Worm (Caenorhabditis elegans) whole organism, L1 larva: Measurements from ENCODE around the gene set-19.
A peak's percentile ranks its signal among the peaks of the same experiment; 100 is the strongest.

ENCODE experiments used
- C04F5.9 ChIP-seq: sonication (generic microtip); optimal IDR thresholded peaks from 2 replicates; lab custom pipeline; 2016; ENCODE audit warnings: missing genetic modification characterization, missing compliant biosample characterization
- C34B4.2 ChIP-seq: sonication (generic microtip); optimal IDR thresholded peaks from 2 replicates; lab custom pipeline; 2017; ENCODE audit warnings: mild to moderate bottlenecking, missing genetic modification characterization, missing compliant biosample characterization
- F16B12.6 ChIP-seq: fragments of 150-350 bp; optimal IDR thresholded peaks from 2 replicates; lab custom pipeline; 2014; ENCODE audit warnings: missing biosample characterization, missing genetic modification characterization
- aha-1 ChIP-seq: fragments of 150-350 bp; optimal IDR thresholded peaks from 2 replicates; lab custom pipeline; 2014; ENCODE audit warnings: missing biosample characterization, missing genetic modification characterization
- alr-1 ChIP-seq: fragments of 200-800 bp; sonication (Bioruptor generic); optimal IDR thresholded peaks from 2 replicates; lab custom pipeline; 2018; ENCODE audit warnings: borderline replicate concordance, mild to moderate bottlenecking, missing genetic modification characterization, missing compliant biosample characterization
- aly-2 ChIP-seq: fragments of 150-350 bp; optimal IDR thresholded peaks from 2 replicates; lab custom pipeline; 2014; ENCODE audit warnings: missing biosample characterization, missing genetic modification characterization
- blmp-1 ChIP-seq: fragments of 150-350 bp; optimal IDR thresholded peaks from 2 replicates; lab custom pipeline; 2014; ENCODE audit warnings: missing biosample characterization, missing genetic modification characterization
- ceh-82 ChIP-seq, 3 experiments: fragments of 150-350 bp in 1 of 3; sonication (generic microtip) in 2 of 3; optimal IDR thresholded peaks; 2 replicates each; lab custom pipeline; 2014 to 2017; ENCODE audit warnings: missing biosample characterization in 3 of 3, missing genetic modification characterization in 3 of 3
- ceh-88 ChIP-seq: fragments of 200-800 bp; sonication (Bioruptor generic); IDR thresholded peaks from 2 replicates; pipeline ENCODE4 v1.3.6; 2022; ENCODE audit warnings: missing genetic modification characterization, missing compliant biosample characterization
- ceh-90 ChIP-seq: sonication (generic microtip); optimal IDR thresholded peaks from 2 replicates; lab custom pipeline; 2016; ENCODE audit warnings: missing genetic modification characterization, missing compliant biosample characterization
- dsc-1 ChIP-seq: sonication (generic microtip); optimal IDR thresholded peaks from 2 replicates; lab custom pipeline; 2016; ENCODE audit warnings: mild to moderate bottlenecking, missing genetic modification characterization, missing compliant biosample characterization
- elt-2 ChIP-seq: sonication (generic microtip); optimal IDR thresholded peaks from 2 replicates; lab custom pipeline; 2016; ENCODE audit warnings: missing genetic modification characterization, mild to moderate bottlenecking, inconsistent platforms, missing compliant biosample characterization, missing genetic modification reagents
- elt-3 ChIP-seq, 6 experiments: fragments of 150-350 bp in 1 of 6; sonication (generic microtip); optimal IDR thresholded peaks; 2 replicates each; lab custom pipeline; 2017 to 2018; ENCODE audit warnings: missing biosample characterization in 6 of 6, missing genetic modification characterization in 6 of 6, inconsistent platforms in 1 of 6
- fkh-10 ChIP-seq: sonication (generic microtip); optimal IDR thresholded peaks from 2 replicates; lab custom pipeline; 2017; ENCODE audit warnings: missing biosample characterization, missing genetic modification reagents, missing genetic modification characterization
- fkh-8 ChIP-seq: sonication (generic microtip); optimal IDR thresholded peaks from 2 replicates; lab custom pipeline; 2016; ENCODE audit warnings: mild to moderate bottlenecking, missing genetic modification characterization, missing compliant biosample characterization
- hlh-17 ChIP-seq: fragments of 200-800 bp; sonication (Bioruptor generic); optimal IDR thresholded peaks from 2 replicates; lab custom pipeline; 2018; ENCODE audit warnings: missing genetic modification characterization, mild to moderate bottlenecking, missing compliant biosample characterization, moderate library complexity, borderline replicate concordance
- irx-1 ChIP-seq: sonication (generic microtip); optimal IDR thresholded peaks from 2 replicates; lab custom pipeline; 2016; ENCODE audit warnings: missing genetic modification characterization, missing compliant biosample characterization
- jun-1 ChIP-seq: fragments of 150-350 bp; optimal IDR thresholded peaks from 2 replicates; lab custom pipeline; 2014; ENCODE audit warnings: missing biosample characterization, missing genetic modification reagents, missing genetic modification characterization
- lin-13 ChIP-seq: fragments of 150-350 bp; optimal IDR thresholded peaks from 2 replicates; lab custom pipeline; 2014; ENCODE audit warnings: missing biosample characterization, missing genetic modification reagents, missing genetic modification characterization
- lin-15B ChIP-seq: fragments of 150-350 bp; sonication (generic microtip); optimal IDR thresholded peaks from 3 replicates; lab custom pipeline; 2014; ENCODE audit warnings: missing biosample characterization, missing genetic modification characterization
- lin-35 ChIP-seq, 2 experiments: fragments of 150-350 bp; optimal IDR thresholded peaks; 2 replicates each; lab custom pipeline; 2014; ENCODE audit warnings: missing biosample characterization in 2 of 2, missing genetic modification characterization in 2 of 2, missing genetic modification reagents in 2 of 2
- lir-3 ChIP-seq: sonication (generic microtip); optimal IDR thresholded peaks from 2 replicates; lab custom pipeline; 2016; ENCODE audit warnings: mild to moderate bottlenecking, missing genetic modification characterization, moderate library complexity, missing compliant biosample characterization; ENCODE audit not compliant: poor library complexity
- mab-9 ChIP-seq: fragments of 200-800 bp; sonication (Bioruptor generic); IDR thresholded peaks from 2 replicates; pipeline ENCODE4 v1.3.6; 2022; ENCODE audit warnings: missing genetic modification reagents, missing genetic modification characterization, missing compliant biosample characterization
- mdl-1 ChIP-seq, 2 experiments: fragments of 150-350 bp; optimal IDR thresholded peaks; 2 replicates each; lab custom pipeline; 2014 to 2017; ENCODE audit warnings: missing biosample characterization in 2 of 2, missing genetic modification characterization in 2 of 2, inconsistent platforms in 1 of 2
- mep-1 ChIP-seq: fragments of 150-350 bp; optimal IDR thresholded peaks from 2 replicates; lab custom pipeline; 2014; ENCODE audit warnings: missing biosample characterization, missing genetic modification characterization
- nhr-19 ChIP-seq: fragments of 200-800 bp; sonication (Bioruptor generic); conservative IDR thresholded peaks from 2 replicates; pipeline ENCODE4 v1.3.6; 2022; ENCODE audit warnings: missing genetic modification characterization, missing compliant biosample characterization
- nhr-20 ChIP-seq: sonication (generic microtip); optimal IDR thresholded peaks from 2 replicates; lab custom pipeline; 2016; ENCODE audit warnings: mild to moderate bottlenecking, missing genetic modification characterization, missing compliant biosample characterization
- nhr-237 ChIP-seq: fragments of 150-350 bp; optimal IDR thresholded peaks from 2 replicates; lab custom pipeline; 2014; ENCODE audit warnings: missing biosample characterization, missing genetic modification characterization
- nhr-28 ChIP-seq: fragments of 150-350 bp; optimal IDR thresholded peaks from 2 replicates; lab custom pipeline; 2014; ENCODE audit warnings: missing biosample characterization, missing genetic modification characterization
- nhr-47 ChIP-seq: sonication (generic microtip); optimal IDR thresholded peaks from 2 replicates; lab custom pipeline; 2016; ENCODE audit warnings: mild to moderate bottlenecking, missing genetic modification characterization, moderate library complexity, missing compliant biosample characterization
- nhr-76 ChIP-seq: sonication (generic microtip); optimal IDR thresholded peaks from 2 replicates; lab custom pipeline; 2017; ENCODE audit warnings: missing biosample characterization, missing genetic modification characterization
- nhr-84 ChIP-seq: sonication (generic microtip); optimal IDR thresholded peaks from 2 replicates; lab custom pipeline; 2017; ENCODE audit warnings: missing biosample characterization, missing genetic modification characterization
- nhr-90 ChIP-seq: sonication (generic microtip); optimal IDR thresholded peaks from 2 replicates; lab custom pipeline; 2016; ENCODE audit warnings: mild to moderate bottlenecking, missing genetic modification characterization, missing compliant biosample characterization; ENCODE audit not compliant: poor library complexity
- pag-3 ChIP-seq: sonication (generic microtip); optimal IDR thresholded peaks from 2 replicates; lab custom pipeline; 2017; ENCODE audit warnings: missing genetic modification characterization, mild to moderate bottlenecking, missing compliant biosample characterization, antibody characterized with exemption, borderline replicate concordance; ENCODE audit not compliant: insufficient read depth
- pax-3 ChIP-seq: fragments of 200-800 bp; sonication (Bioruptor generic); optimal IDR thresholded peaks from 2 replicates; lab custom pipeline; 2018; ENCODE audit warnings: mild to moderate bottlenecking, missing genetic modification characterization, moderate library complexity, missing compliant biosample characterization
- pqm-1 ChIP-seq: sonication (generic microtip); optimal IDR thresholded peaks from 3 replicates; lab custom pipeline; 2017; ENCODE audit warnings: missing biosample characterization, missing genetic modification characterization
- rnt-1 ChIP-seq: sonication (generic microtip); optimal IDR thresholded peaks from 2 replicates; lab custom pipeline; 2016; ENCODE audit warnings: mild to moderate bottlenecking, missing genetic modification characterization, moderate library complexity, missing compliant biosample characterization
- skn-1 ChIP-seq: fragments of 150-350 bp; optimal IDR thresholded peaks from 2 replicates; lab custom pipeline; 2014; ENCODE audit warnings: missing biosample characterization, missing genetic modification characterization
- snpc-4 ChIP-seq: fragments of 150-350 bp; optimal IDR thresholded peaks from 2 replicates; lab custom pipeline; 2014; ENCODE audit warnings: missing biosample characterization, missing genetic modification characterization
- snu-23 ChIP-seq: sonication (generic microtip); optimal IDR thresholded peaks from 2 replicates; lab custom pipeline; 2016; ENCODE audit warnings: missing genetic modification characterization, missing compliant biosample characterization
- sox-4 ChIP-seq: sonication (generic microtip); optimal IDR thresholded peaks from 2 replicates; lab custom pipeline; 2016; ENCODE audit warnings: missing genetic modification characterization, missing compliant biosample characterization
- sup-37 ChIP-seq: fragments of 200-800 bp; sonication (Bioruptor generic); optimal IDR thresholded peaks from 2 replicates; lab custom pipeline; 2018; ENCODE audit warnings: mild to moderate bottlenecking, missing genetic modification characterization, missing compliant biosample characterization
- swsn-7 ChIP-seq: sonication (generic microtip); optimal IDR thresholded peaks from 2 replicates; lab custom pipeline; 2016; ENCODE audit warnings: missing genetic modification characterization, missing compliant biosample characterization
- tbx-2 ChIP-seq: sonication (generic microtip); optimal IDR thresholded peaks from 2 replicates; lab custom pipeline; 2016; ENCODE audit warnings: missing genetic modification characterization, missing compliant biosample characterization
- unc-130 ChIP-seq: fragments of 150-350 bp; optimal IDR thresholded peaks from 2 replicates; lab custom pipeline; 2017; ENCODE audit warnings: missing biosample characterization, missing genetic modification characterization, inconsistent platforms
- unc-62 ChIP-seq: fragments of 150-350 bp; optimal IDR thresholded peaks from 2 replicates; lab custom pipeline; 2014; ENCODE audit warnings: missing biosample characterization, missing genetic modification reagents, missing genetic modification characterization
- unc-86 ChIP-seq: sonication (generic microtip); optimal IDR thresholded peaks from 2 replicates; lab custom pipeline; 2016; ENCODE audit warnings: missing genetic modification characterization, missing compliant biosample characterization
- xbp-1 ChIP-seq: sonication (generic microtip); optimal IDR thresholded peaks from 2 replicates; lab custom pipeline; 2016; ENCODE audit warnings: missing genetic modification characterization, missing compliant biosample characterization
- zag-1 ChIP-seq: fragments of 150-350 bp; optimal IDR thresholded peaks from 2 replicates; lab custom pipeline; 2014; ENCODE audit warnings: missing biosample characterization, missing genetic modification characterization

set-19 gene

DNA sequence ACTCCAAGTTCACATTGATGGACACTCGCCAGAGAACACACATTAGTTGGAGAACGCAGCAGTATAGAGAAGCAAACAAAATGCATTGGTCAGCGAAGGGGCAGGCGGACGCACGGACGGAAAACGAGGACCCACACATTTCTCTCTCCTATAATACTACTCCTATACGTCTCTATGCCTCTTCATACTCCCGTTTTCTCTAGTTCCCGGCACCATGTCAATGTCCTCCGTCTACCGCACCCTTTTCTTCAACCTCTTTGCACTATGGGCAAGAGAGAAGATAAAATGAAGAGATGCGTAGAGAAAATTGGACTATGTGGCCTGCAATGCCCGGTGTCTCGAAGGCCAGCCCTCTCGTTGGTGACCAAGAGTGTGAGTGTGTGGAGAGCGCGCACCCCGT, 6.0 kb upstream of the set-19 start, which contains the start of gene set-20 (continued):
- TF ChIP-seq alr-1 (tag; lab: Kevin White, UChicago) (no peak), nhr-76 (tag; lab: Kevin White, UChicago) (no peak), aha-1 (tag; lab: Kevin White, UChicago) (no peak), nhr-84 (no peak), rnt-1 (tag; lab: Kevin White, UChicago) (peak; percentile 55), nhr-90 (no peak), dsc-1 (peak; percentile 29), nhr-20 (tag; lab: Kevin White, UChicago) (peak; percentile 62), unc-86 (tag; lab: Kevin White, UChicago) (peak; percentile 13), xbp-1 (tag; lab: Kevin White, UChicago) (peak; percentile 45), pax-3 (no peak), snu-23 (GFP tag; lab: Kevin White, UChicago) (peak; percentile 84), aly-2 (tag; lab: Kevin White, UChicago) (no peak), C34B4.2 (tag; lab: Kevin White, UChicago) (no peak), ceh-82 (tag; optimal IDR thresholded peaks at IDR 0.05; lab: Kevin White, UChicago) (peak in 2 of 3 experiments; percentile 27 to 45), nhr-19 (GFP tag; lab: Robert Waterston, UW) (peak; percentile 46), nhr-237 (tag; lab: Kevin White, UChicago) (no peak), lir-3 (tag; lab: Kevin White, UChicago) (no peak), lin-15B (tag; lab: Kevin White, UChicago) (no peak), sox-4 (tag; lab: Kevin White, UChicago) (no peak), blmp-1 (tag; lab: Kevin White, UChicago) (peak; percentile 69), C04F5.9 (tag; lab: Kevin White, UChicago) (no peak), mdl-1 (tag; optimal IDR thresholded peaks at IDR 0.05; lab: Kevin White, UChicago) (peak in 1 of 2 experiments; percentile 58), nhr-28 (tag; lab: Kevin White, UChicago) (no peak), nhr-47 (peak; percentile 58), ceh-90 (tag; lab: Kevin White, UChicago) (no peak), fkh-10 (GFP tag; lab: Kevin White, UChicago) (peak; percentile 57), unc-62 (GFP tag; lab: Kevin White, UChicago) (no peak), mep-1 (peak; percentile 80), irx-1 (no peak), tbx-2 (tag; lab: Kevin White, UChicago) (no peak), swsn-7 (peak; percentile 43), F16B12.6 (tag; lab: Kevin White, UChicago) (no peak), lin-13 (GFP tag; lab: Kevin White, UChicago) (no peak), skn-1 (tag; lab: Kevin White, UChicago) (no peak), mab-9 (no peak)

DNA sequence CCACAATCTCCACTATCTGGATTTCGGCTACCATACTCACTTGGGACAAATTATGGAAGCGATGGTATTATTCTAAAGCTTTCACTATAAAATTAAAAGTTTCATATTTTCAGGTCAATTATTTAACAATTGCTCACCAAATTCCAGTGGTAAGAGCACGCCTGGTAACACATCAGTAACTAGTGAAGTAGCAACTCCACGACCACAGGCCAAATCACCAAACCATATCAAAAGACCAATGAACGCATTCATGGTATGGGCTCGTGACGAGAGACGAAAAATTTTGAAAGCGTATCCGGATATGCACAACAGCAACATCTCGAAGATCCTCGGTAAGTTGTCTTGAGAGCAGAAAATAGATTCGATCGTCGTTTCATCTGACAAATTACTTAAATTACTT, 7.4 kb downstream of the set-19 start:
- TF ChIP-seq ceh-82 (tag; optimal IDR thresholded peaks at IDR 0.05; lab: Kevin White, UChicago), result no peak
- TF ChIP-seq elt-2, result no peak
- TF ChIP-seq fkh-10 (GFP tag; lab: Kevin White, UChicago), result no peak
- TF ChIP-seq fkh-8 (tag; lab: Kevin White, UChicago), result no peak
- TF ChIP-seq sup-37, result no peak
- no peak for TF ChIP-seq snpc-4 (tag; lab: Kevin White, UChicago)
- no peak for TF ChIP-seq zag-1 (tag; lab: Kevin White, UChicago)
- no peak for TF ChIP-seq unc-130 (tag; lab: Kevin White, UChicago)
- TF ChIP-seq elt-3 (tag; optimal IDR thresholded peaks at IDR 0.05; lab: Kevin White, UChicago), result no peak
- no peak for TF ChIP-seq snu-23 (GFP tag; lab: Kevin White, UChicago)
- TF ChIP-seq ceh-88, result no peak
- no peak for TF ChIP-seq pqm-1 (tag; lab: Kevin White, UChicago)
- no peak for TF ChIP-seq lin-35 (GFP tag; optimal IDR thresholded peaks at IDR 0.05; lab: Kevin White, UChicago)
- no peak for TF ChIP-seq dsc-1
- no peak for TF ChIP-seq jun-1 (tag; lab: Kevin White, UChicago)
- TF ChIP-seq pag-3 (tag; lab: Kevin White, UChicago), result no peak
- no peak for TF ChIP-seq hlh-17 (GFP tag; lab: Kevin White, UChicago)
- TF ChIP-seq, all 84 proteins: peak for 0
